Worm (Caenorhabditis elegans): ENCODE measurements around the gene M03A1.8.

ce11 chrII:4571112-4571511, 11.0 kb downstream of the M03A1.8 start:
- no peak for TF ChIP-seq ces-1 (GFP tag; optimal IDR thresholded peaks at IDR 0.05)
- no peak for TF ChIP-seq nhr-12 (tag; optimal IDR thresholded peaks at IDR 0.05)
- no peak for TF ChIP-seq nhr-47 (tag; optimal IDR thresholded peaks at IDR 0.05)
- TF ChIP-seq ceh-82 (tag; optimal IDR thresholded peaks at IDR 0.05) = no peak
- TF ChIP-seq lin-35 (GFP tag; optimal IDR thresholded peaks at IDR 0.05) = no peak
- TF ChIP-seq vab-15 (tag; optimal IDR thresholded peaks at IDR 0.05) = no peak
- no peak for TF ChIP-seq dpl-1 (GFP tag; optimal IDR thresholded peaks at IDR 0.05)
